Fruit fly (Drosophila melanogaster) whole organism, wandering third instar larva: ENCODE measurements around the gene ppk13.

Experiments
- CG9705 ChIP-seq: fragments of 200-800 bp; sonication (Bioruptor generic); optimal IDR thresholded peaks from 2 replicates; lab custom pipeline; 2018; ENCODE audit warnings: missing biosample characterization, mild to moderate bottlenecking, missing genetic modification characterization
- Mio ChIP-seq: sonication (Bioruptor generic); optimal IDR thresholded peaks from 2 replicates; lab custom pipeline; 2016; ENCODE audit warnings: missing biosample characterization, missing genetic modification characterization
- Sp1 ChIP-seq: fragments of 200-800 bp; sonication (Bioruptor generic); optimal IDR thresholded peaks from 3 replicates; lab custom pipeline; 2019; ENCODE audit warnings: missing biosample characterization, mild to moderate bottlenecking, missing genetic modification characterization, moderate library complexity

dm6 chr2L:21090958-21091357, 2.4 kb upstream of the ppk13 start, which contains the start of gene CG14397:
- TF ChIP-seq Sp1 (no peak), Mio (no peak), CG9705 (GFP tag; lab: Kevin White, UChicago) (no peak)
